Worm (Caenorhabditis elegans) whole organism, L2 larva: Measurements from ENCODE around the gene aly-1.

Experiments used
- R02D3.7 ChIP-seq: fragments of 150-350 bp; optimal IDR thresholded peaks from 2 replicates; lab custom pipeline; 2014; ENCODE audit warnings: missing biosample characterization, missing genetic modification characterization
- ceh-82 ChIP-seq: fragments of 150-350 bp; optimal IDR thresholded peaks from 2 replicates; lab custom pipeline; 2014; ENCODE audit warnings: missing biosample characterization, missing genetic modification characterization
- egl-27 ChIP-seq: sonication (generic microtip); optimal IDR thresholded peaks from 3 replicates; lab custom pipeline; 2017; ENCODE audit warnings: missing biosample characterization, missing genetic modification reagents, missing genetic modification characterization
- fos-1 ChIP-seq: fragments of 150-350 bp; optimal IDR thresholded peaks from 2 replicates; lab custom pipeline; 2014; ENCODE audit warnings: missing biosample characterization, missing genetic modification characterization
- lin-13 ChIP-seq: fragments of 150-350 bp; optimal IDR thresholded peaks from 2 replicates; lab custom pipeline; 2014; ENCODE audit warnings: missing biosample characterization, missing genetic modification reagents, missing genetic modification characterization
- mdl-1 ChIP-seq, 2 experiments: fragments of 150-350 bp in 1 of 2; sonication (generic microtip) in 1 of 2; optimal IDR thresholded peaks; 2 replicates each; lab custom pipeline; 2017; ENCODE audit warnings: missing biosample characterization in 2 of 2, missing genetic modification characterization in 2 of 2
- nhr-10 ChIP-seq: sonication (generic microtip); optimal IDR thresholded peaks from 2 replicates; lab custom pipeline; 2017; ENCODE audit warnings: missing biosample characterization, missing genetic modification characterization
- nhr-12 ChIP-seq: fragments of 150-350 bp; optimal IDR thresholded peaks from 2 replicates; lab custom pipeline; 2014; ENCODE audit warnings: missing biosample characterization, missing genetic modification characterization
- snpc-4 ChIP-seq: fragments of 150-350 bp; optimal IDR thresholded peaks from 2 replicates; lab custom pipeline; 2014; ENCODE audit warnings: missing biosample characterization, missing genetic modification characterization
- unc-62 ChIP-seq: fragments of 150-350 bp; optimal IDR thresholded peaks from 2 replicates; lab custom pipeline; 2014; ENCODE audit warnings: missing biosample characterization, missing genetic modification reagents, missing genetic modification characterization

DNA sequence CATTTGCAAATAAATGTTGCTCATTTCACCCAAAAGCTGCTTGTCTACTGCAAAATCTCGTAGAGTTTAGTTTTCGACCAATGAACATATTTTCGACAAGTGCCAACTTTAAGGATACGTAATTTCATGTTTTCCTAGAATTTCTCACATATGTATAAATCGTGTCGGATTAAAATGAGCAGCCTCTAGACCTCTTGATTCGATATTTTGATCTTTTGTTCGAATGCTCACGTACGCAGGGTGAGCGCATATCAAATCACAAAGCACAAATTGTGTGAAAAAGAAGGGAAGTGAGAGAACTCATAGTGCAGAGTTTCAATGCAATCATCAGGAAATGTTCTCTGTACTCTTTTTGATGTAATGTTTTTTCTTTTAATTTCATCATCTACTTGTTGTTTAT is 45.2 kb upstream of the aly-1 start:
- TF ChIP-seq lin-13 (GFP tag; lab: Kevin White, UChicago) (no peak), ceh-82 (tag; lab: Kevin White, UChicago) (no peak), fos-1 (peak; percentile 10), nhr-10 (no peak), nhr-12 (tag; lab: Kevin White, UChicago) (no peak), mdl-1 (tag; optimal IDR thresholded peaks at IDR 0.05; lab: Kevin White, UChicago) (no peak), unc-62 (GFP tag; lab: Kevin White, UChicago) (no peak), snpc-4 (no peak), egl-27 (tag; lab: Kevin White, UChicago) (no peak), R02D3.7 (tag; lab: Kevin White, UChicago) (no peak)
